Worm (Caenorhabditis elegans): ENCODE results near the gene T02H6.6.

- no peak for TF ChIP-seq klf-2 (GFP tag; conservative IDR thresholded peaks at IDR 0.05)
- no peak for TF ChIP-seq flt-1 (GFP tag; IDR thresholded peaks at IDR 0.05)
- TF ChIP-seq med-1 (GFP tag; optimal IDR thresholded peaks at IDR 0.05; ENCODE audit: insufficient read depth) = no peak
- TF ChIP-seq ref-1 (GFP tag; conservative IDR thresholded peaks at IDR 0.05) = no peak
- no peak for TF ChIP-seq ztf-29 (GFP tag; IDR thresholded peaks at IDR 0.05)
- no peak for TF ChIP-seq tab-1 (GFP tag; IDR thresholded peaks at IDR 0.05)
These were observed 18.0 kb downstream of the T02H6.6 start, which contains the start of gene thoc-1 for ce11 chrII:701371-702139.
